Fruit fly (Drosophila melanogaster): ENCODE results near the gene PolE2.

PolE2 gene

DNA sequence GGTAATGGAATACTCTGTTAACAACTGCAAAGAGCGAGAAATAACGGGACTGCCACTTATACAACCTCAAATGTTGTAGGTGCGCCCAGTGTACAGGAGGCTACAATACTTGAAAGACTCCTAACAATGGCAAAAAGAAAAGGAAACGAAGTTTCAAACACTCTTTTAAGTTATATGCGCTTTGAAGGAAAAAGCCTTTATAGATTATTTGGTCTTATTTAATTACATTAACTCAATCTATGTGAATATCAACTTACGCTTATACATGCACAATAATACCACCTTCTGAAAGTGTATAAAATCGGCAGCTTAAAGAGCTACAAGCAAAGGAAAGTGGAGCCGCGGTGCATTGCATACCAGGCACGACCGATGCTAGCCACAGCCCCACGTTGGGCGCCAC is 43.2 kb upstream of the PolE2 start:
- TF ChIP-seq Hr4 (GFP tag; optimal IDR thresholded peaks at IDR 0.05), result peak; percentile 50
- no peak for TF ChIP-seq Gug (GFP tag; IDR thresholded peaks at IDR 0.05)
- peak; percentile 38; the same call in 1 of the 2 replicates for TF ChIP-seq CG15336 (GFP tag; IDR thresholded peaks at IDR 0.05)
- no peak for TF ChIP-seq vri (GFP tag; optimal IDR thresholded peaks at IDR 0.05)
- TF ChIP-seq CG8119 (GFP tag; IDR thresholded peaks at IDR 0.05), result peak; percentile 55; the same call in 2 of the 3 replicates
- peak; percentile 24 for TF ChIP-seq CG32006 (GFP tag; optimal IDR thresholded peaks at IDR 0.05)
- no peak for TF ChIP-seq esn (GFP tag; optimal IDR thresholded peaks at IDR 0.05)

DNA sequence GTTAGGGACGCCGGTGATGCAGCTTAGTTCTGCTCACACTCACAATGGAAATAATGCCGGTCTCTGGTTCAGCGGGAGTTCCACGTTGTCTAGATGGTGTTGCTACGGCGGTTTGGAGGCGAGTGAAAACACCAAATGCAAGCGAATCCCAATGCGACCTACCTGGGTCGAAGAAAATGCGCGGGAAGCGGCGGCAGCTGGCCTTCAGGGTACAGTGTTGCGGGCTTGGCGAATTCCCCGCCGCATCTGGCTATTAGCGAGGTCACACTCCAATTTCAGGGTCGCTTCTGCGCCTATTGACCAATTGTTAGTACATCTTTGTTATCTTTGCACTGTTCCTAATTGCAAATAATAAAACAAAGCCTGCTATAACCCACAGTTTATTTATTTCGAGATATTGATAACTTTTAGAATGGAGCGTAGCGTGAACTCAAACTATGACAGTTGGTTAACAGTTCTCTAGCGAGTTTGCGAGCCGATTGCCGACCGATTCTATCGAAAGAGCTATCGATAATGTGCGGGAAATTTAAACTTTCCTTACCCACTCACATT is 35.2 kb upstream of the PolE2 start, which contains the start of gene Rcc1:
Rcc1 (minus strand) TSS at position 411 of the 552 bp plus-strand sequence.
- TF ChIP-seq lz (GFP tag; optimal IDR thresholded peaks at IDR 0.05) (peak; percentile 8), CG3032 (tag; optimal IDR thresholded peaks at IDR 0.05) (peak; percentile 48), vri (GFP tag; optimal IDR thresholded peaks at IDR 0.05) (no peak), Hr39 (GFP tag; optimal IDR thresholded peaks at IDR 0.05) (peak; percentile 37), svp (GFP tag) (peak; percentile 89), CG6854 (GFP tag; optimal IDR thresholded peaks at IDR 0.05) (no peak), CG6808 (GFP tag; optimal IDR thresholded peaks at IDR 0.05) (peak; percentile 20), achi (GFP tag; optimal IDR thresholded peaks at IDR 0.05) (peak; percentile 87), Eip75B (GFP tag; optimal IDR thresholded peaks at IDR 0.05) (peak; percentile 37), Sox14 (GFP tag; optimal IDR thresholded peaks at IDR 0.05) (peak; percentile 47), cyc (GFP tag; optimal IDR thresholded peaks at IDR 0.05) (peak; percentile 5), CG6792 (GFP tag; optimal IDR thresholded peaks at IDR 0.05) (no peak), CG15336 (GFP tag; IDR thresholded peaks at IDR 0.05) (no peak)

DNA sequence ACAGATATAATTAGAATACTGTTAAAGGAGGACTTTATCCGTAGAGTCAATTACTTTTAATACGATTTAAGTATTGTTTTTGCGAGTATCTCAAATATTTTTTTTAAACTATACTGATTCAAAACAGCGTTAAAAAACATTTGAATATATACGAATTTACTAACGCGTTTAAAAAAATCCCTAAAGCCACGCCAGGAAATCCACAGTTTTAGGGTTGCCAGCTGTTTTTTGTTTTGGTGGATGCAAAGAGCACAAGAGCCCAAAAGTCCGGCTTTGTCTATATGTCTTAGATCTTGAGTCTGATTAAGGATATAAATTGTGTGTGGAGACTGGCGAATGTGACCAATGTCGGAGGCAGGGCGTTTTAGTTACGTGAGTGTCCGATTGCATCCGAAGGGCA is 30.3 kb upstream of the PolE2 start:
- peak; percentile 65 for TF ChIP-seq CG1621 (tag; optimal IDR thresholded peaks at IDR 0.05)
- peak; percentile 64 for TF ChIP-seq svp (GFP tag)
- no peak for TF ChIP-seq fkh (GFP tag; optimal IDR thresholded peaks at IDR 0.05)
- TF ChIP-seq lz (GFP tag; optimal IDR thresholded peaks at IDR 0.05), result no peak
- peak; percentile 8 for TF ChIP-seq topi (GFP tag; optimal IDR thresholded peaks at IDR 0.05)
- TF ChIP-seq Eip78C (GFP tag), result peak; percentile 81

DNA sequence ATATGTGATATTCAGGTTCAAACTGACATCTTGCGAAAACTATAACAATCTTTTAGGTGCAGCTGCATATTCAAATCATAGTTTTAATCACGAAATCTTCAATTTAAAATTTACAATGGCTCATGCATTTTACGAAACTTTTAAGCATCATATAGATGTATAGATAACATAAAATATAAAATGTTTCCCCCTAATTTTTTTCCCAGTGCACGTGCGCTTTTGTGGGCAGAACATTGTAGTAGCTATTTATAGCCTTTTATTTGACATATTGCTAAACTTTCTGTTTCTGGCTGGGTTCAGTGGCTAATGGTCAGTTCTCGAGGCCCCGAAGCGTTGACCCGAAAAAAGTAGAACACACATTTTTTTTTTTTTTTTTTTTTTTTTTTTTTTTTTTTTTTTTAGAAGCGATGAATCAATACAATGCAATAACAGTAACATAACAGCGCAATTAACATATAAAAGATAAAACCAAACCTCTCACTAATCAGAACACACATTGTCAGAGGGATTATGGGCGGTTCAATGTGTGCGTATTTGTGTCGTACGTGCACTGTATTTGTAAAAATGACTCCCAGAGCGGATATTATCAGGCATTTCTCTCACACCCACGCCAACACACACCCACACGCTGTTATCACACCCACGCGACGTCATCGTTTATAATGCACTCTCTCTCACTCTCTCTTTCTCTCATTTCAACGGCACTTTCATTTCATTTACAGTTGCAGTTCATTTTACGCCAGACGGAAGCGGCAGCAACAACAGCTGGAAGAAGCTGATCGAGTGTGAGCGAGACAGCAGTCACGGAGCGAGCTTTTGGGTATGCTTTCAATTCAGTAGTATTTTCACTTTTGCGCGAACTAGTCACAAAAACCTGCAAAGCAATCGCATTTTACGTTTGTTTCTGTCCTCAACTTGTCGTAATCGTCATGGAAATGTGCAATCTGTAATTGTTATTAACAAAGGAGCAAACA is 29.1 kb upstream of the PolE2 start:
- TF ChIP-seq fkh (GFP tag; optimal IDR thresholded peaks at IDR 0.05) (no peak), net (GFP tag; optimal IDR thresholded peaks at IDR 0.05) (peak; percentile 11), CG3919 (GFP tag; optimal IDR thresholded peaks at IDR 0.05) (peak; percentile 58), fd85E (GFP tag; optimal IDR thresholded peaks at IDR 0.05) (no peak), CG9139 (GFP tag; optimal IDR thresholded peaks at IDR 0.05) (peak; percentile 0), CG6276 (GFP tag; optimal IDR thresholded peaks at IDR 0.05) (peak; percentile 14), Gug (GFP tag; IDR thresholded peaks at IDR 0.05) (no peak), lz (GFP tag; optimal IDR thresholded peaks at IDR 0.05) (peak; percentile 27), svp (GFP tag) (peak; percentile 82), Sox14 (GFP tag; optimal IDR thresholded peaks at IDR 0.05) (peak; percentile 22), CG3032 (tag; optimal IDR thresholded peaks at IDR 0.05) (no peak), CG31627 (GFP tag; optimal IDR thresholded peaks at IDR 0.05) (peak; percentile 23), CG8119 (GFP tag; IDR thresholded peaks at IDR 0.05) (no peak; the same call in 2 of the 3 replicates), esn (GFP tag; optimal IDR thresholded peaks at IDR 0.05) (peak; percentile 42), Hr39 (GFP tag; optimal IDR thresholded peaks at IDR 0.05) (peak; percentile 25), Eip75B (GFP tag; optimal IDR thresholded peaks at IDR 0.05) (peak; percentile 1), CG32006 (GFP tag; optimal IDR thresholded peaks at IDR 0.05) (peak; percentile 22), Met (GFP tag; optimal IDR thresholded peaks at IDR 0.05) (peak; percentile 19), pdm3 (GFP tag; optimal IDR thresholded peaks at IDR 0.05) (peak; percentile 36), ss (GFP tag; optimal IDR thresholded peaks at IDR 0.05) (peak in 1 of 2 experiments; percentile 7), CG6808 (GFP tag; optimal IDR thresholded peaks at IDR 0.05) (no peak), CG6792 (GFP tag; optimal IDR thresholded peaks at IDR 0.05) (no peak), CG10631 (GFP tag; optimal IDR thresholded peaks at IDR 0.05) (peak; percentile 6), Hr4 (GFP tag; optimal IDR thresholded peaks at IDR 0.05) (peak; percentile 48), CG15336 (GFP tag; IDR thresholded peaks at IDR 0.05) (peak; percentile 37; the same call in 1 of the 2 replicates), CG1621 (tag; optimal IDR thresholded peaks at IDR 0.05) (peak; percentile 46), CG10669 (GFP tag; optimal IDR thresholded peaks at IDR 0.05) (no peak), CG7368 (GFP tag; optimal IDR thresholded peaks at IDR 0.05) (no peak), CG16779 (tag; optimal IDR thresholded peaks at IDR 0.05) (peak; percentile 29), Ets21C (GFP tag; optimal IDR thresholded peaks at IDR 0.05) (no peak), acj6 (GFP tag; optimal IDR thresholded peaks at IDR 0.05) (peak; percentile 22), cyc (GFP tag; optimal IDR thresholded peaks at IDR 0.05) (no peak), salr (GFP tag; optimal IDR thresholded peaks at IDR 0.05) (no peak), CG6854 (GFP tag; optimal IDR thresholded peaks at IDR 0.05) (peak; percentile 57), CG11902 (GFP tag; optimal IDR thresholded peaks at IDR 0.05) (no peak), topi (GFP tag; optimal IDR thresholded peaks at IDR 0.05) (peak; percentile 28)

Data from whole organism, prepupa.